Fruit fly (Drosophila melanogaster): Measurements from ENCODE around the gene Rsph9.

DNA sequence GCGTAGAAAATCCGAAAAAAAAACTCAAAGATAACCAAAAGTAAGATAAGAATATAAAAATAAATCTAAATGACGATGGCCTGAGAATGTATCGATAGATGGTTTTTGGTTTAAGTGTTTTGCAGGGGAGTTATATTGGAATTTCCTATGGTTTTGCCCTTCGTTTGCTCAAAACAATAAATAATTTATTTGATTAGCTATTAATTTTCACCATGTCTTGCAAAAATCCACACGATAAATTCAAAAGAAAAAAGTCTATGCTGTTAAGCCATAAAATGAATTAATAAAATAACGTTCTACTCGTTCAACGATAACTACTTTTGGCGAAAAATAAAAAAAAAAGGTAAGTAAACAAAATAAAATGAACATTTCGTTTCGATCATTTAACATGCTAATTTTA is 34.6 kb upstream of the Rsph9 start:
- TF ChIP-seq h (GFP tag; optimal IDR thresholded peaks at IDR 0.05) (no peak), dmrt93B (GFP tag; optimal IDR thresholded peaks at IDR 0.05) (no peak), jim (GFP tag; optimal IDR thresholded peaks at IDR 0.05) (no peak), pan (optimal IDR thresholded peaks at IDR 0.05) (no peak), Sp1 (GFP tag; optimal IDR thresholded peaks at IDR 0.05) (no peak), HLH106 (tag; optimal IDR thresholded peaks at IDR 0.05) (no peak), CG9705 (GFP tag; optimal IDR thresholded peaks at IDR 0.05) (no peak), Myc (optimal IDR thresholded peaks at IDR 0.05) (no peak), usp (GFP tag; optimal IDR thresholded peaks at IDR 0.05) (no peak)

All from whole organism, wandering third instar larva.